Worm (Caenorhabditis elegans): ENCODE measurements around the gene H23N18.5.

- TF ChIP-seq nhr-12 (tag; optimal IDR thresholded peaks at IDR 0.05) (no peak), ztf-11 (tag; optimal IDR thresholded peaks at IDR 0.05) (no peak), nhr-28 (tag; optimal IDR thresholded peaks at IDR 0.05) (no peak), blmp-1 (tag; optimal IDR thresholded peaks at IDR 0.05) (no peak), ceh-83 (GFP tag; optimal IDR thresholded peaks at IDR 0.05) (no peak), unc-62 (GFP tag; optimal IDR thresholded peaks at IDR 0.05) (no peak), nhr-237 (tag; optimal IDR thresholded peaks at IDR 0.05) (no peak), elt-3 (tag; optimal IDR thresholded peaks at IDR 0.05) (no peak)
These were observed 16.4 kb downstream of the H23N18.5 start, which contains the start of gene ugt-9 for ce11 chrV:4895744-4896143.

Data from whole organism, mixed stage, embryonic.